Fruit fly (Drosophila melanogaster) whole organism, embryonic: ENCODE results near the gene CG32483.
A peak's percentile ranks its signal among the peaks of the same experiment; 100 is the strongest.

Experiments used
- Aef1 ChIP-seq: fragments of 200-800 bp; sonication (Bioruptor generic); IDR thresholded peaks from 3 replicates; pipeline ENCODE4 v1.3.6; 2022; ENCODE audit warnings: missing biosample characterization, missing genetic modification characterization
- BEAF-32 ChIP-seq: fragments of 200-800 bp; sonication (Bioruptor generic); optimal IDR thresholded peaks from 3 replicates; lab custom pipeline; 2017; ENCODE audit warnings: missing biosample characterization, missing genetic modification characterization, mild to moderate bottlenecking, moderate library complexity, missing genetic modification reagents
- Bdp1 ChIP-seq: fragments of 200-800 bp; sonication (Bioruptor generic); optimal IDR thresholded peaks from 3 replicates; lab custom pipeline; 2016; ENCODE audit warnings: missing biosample characterization, missing genetic modification characterization
- CG10267 ChIP-seq: fragments of 200-800 bp; sonication (Bioruptor generic); optimal IDR thresholded peaks from 2 replicates; lab custom pipeline; 2018; ENCODE audit warnings: missing biosample characterization, mild to moderate bottlenecking, missing genetic modification characterization, moderate library complexity
- CG11398 ChIP-seq: fragments of 200-800 bp; sonication (Bioruptor generic); optimal IDR thresholded peaks from 2 replicates; lab custom pipeline; 2016; ENCODE audit warnings: missing biosample characterization, missing genetic modification characterization
- CG11560 ChIP-seq: fragments of 200-800 bp; sonication (Bioruptor generic); IDR thresholded peaks from 3 replicates; pipeline ENCODE4 v1.3.6; 2022; ENCODE audit warnings: missing biosample characterization, missing genetic modification characterization
- CG12071 ChIP-seq: fragments of 200-800 bp; sonication (Bioruptor generic); optimal IDR thresholded peaks from 3 replicates; lab custom pipeline; 2018; ENCODE audit warnings: missing biosample characterization, mild to moderate bottlenecking, missing genetic modification characterization
- CG12219 ChIP-seq: fragments of 200-800 bp; sonication (Bioruptor generic); optimal IDR thresholded peaks from 3 replicates; lab custom pipeline; 2018; ENCODE audit warnings: missing biosample characterization, mild to moderate bottlenecking, missing genetic modification characterization
- CG12236 ChIP-seq: fragments of 200-800 bp; sonication (Bioruptor generic); optimal IDR thresholded peaks from 2 replicates; lab custom pipeline; 2016; ENCODE audit warnings: missing biosample characterization, missing genetic modification characterization
- CG13287 ChIP-seq: fragments of 200-800 bp; sonication (Bioruptor generic); IDR thresholded peaks from 2 replicates; pipeline ENCODE4 v1.3.6; 2022; ENCODE audit warnings: missing biosample characterization, missing genetic modification characterization; ENCODE audit not compliant: partially characterized antibody
- CG13624 ChIP-seq: fragments of 200-800 bp; sonication (Bioruptor generic); optimal IDR thresholded peaks from 2 replicates; lab custom pipeline; 2016; ENCODE audit warnings: missing biosample characterization, missing genetic modification characterization
- CG17568 ChIP-seq: fragments of 200-800 bp; sonication (Bioruptor generic); optimal IDR thresholded peaks from 2 replicates; lab custom pipeline; 2018; ENCODE audit warnings: missing biosample characterization, mild to moderate bottlenecking, missing genetic modification characterization, moderate library complexity
- CG17612 ChIP-seq: fragments of 200-800 bp; sonication (Bioruptor generic); IDR thresholded peaks from 2 replicates; pipeline ENCODE4 v1.3.6; 2022; ENCODE audit warnings: missing biosample characterization, missing genetic modification characterization
- CG18476 ChIP-seq: fragments of 200-800 bp; sonication (Bioruptor generic); optimal IDR thresholded peaks from 2 replicates; lab custom pipeline; 2016; ENCODE audit warnings: missing biosample characterization, mild to moderate bottlenecking, missing genetic modification characterization
- CG18599 ChIP-seq: fragments of 200-800 bp; sonication (Bioruptor generic); optimal IDR thresholded peaks from 3 replicates; lab custom pipeline; 2017; ENCODE audit warnings: missing biosample characterization, missing genetic modification characterization, mild to moderate bottlenecking, moderate library complexity, missing genetic modification reagents
- CG2116 ChIP-seq: fragments of 200-800 bp; sonication (Bioruptor generic); optimal IDR thresholded peaks from 3 replicates; lab custom pipeline; 2018; ENCODE audit warnings: missing biosample characterization, mild to moderate bottlenecking, missing genetic modification characterization
- CG32767 ChIP-seq: fragments of 200-800 bp; sonication (Bioruptor generic); IDR thresholded peaks from 2 replicates; pipeline ENCODE4 v1.3.6; 2022; ENCODE audit warnings: missing biosample characterization, missing genetic modification characterization
- CG33557 ChIP-seq: fragments of 200-800 bp; sonication (Bioruptor generic); optimal IDR thresholded peaks from 2 replicates; lab custom pipeline; 2019; ENCODE audit warnings: missing biosample characterization, mild to moderate bottlenecking, missing genetic modification characterization, moderate library complexity
- CG3726 ChIP-seq: fragments of 200-800 bp; sonication (Bioruptor generic); IDR thresholded peaks from 3 replicates; pipeline ENCODE4, ENCODE4 v1.3.6; 2022; ENCODE audit warnings: missing biosample characterization, missing genetic modification characterization
- CG4360 ChIP-seq: fragments of 200-800 bp; sonication (Bioruptor generic); IDR thresholded peaks from 2 replicates; pipeline ENCODE4 v1.3.6; 2022; ENCODE audit warnings: missing biosample characterization, missing genetic modification characterization
- CG4617 ChIP-seq: fragments of 200-800 bp; sonication (Bioruptor generic); optimal IDR thresholded peaks from 3 replicates; lab custom pipeline; 2016; ENCODE audit warnings: missing biosample characterization, missing genetic modification characterization, borderline replicate concordance
- CG4820 ChIP-seq: fragments of 200-800 bp; sonication (Bioruptor generic); optimal IDR thresholded peaks from 3 replicates; lab custom pipeline; 2016; ENCODE audit warnings: missing biosample characterization, missing genetic modification characterization
- CG8089 ChIP-seq: fragments of 200-800 bp; sonication (Bioruptor generic); optimal IDR thresholded peaks from 3 replicates; lab custom pipeline; 2016; ENCODE audit warnings: missing biosample characterization, missing genetic modification characterization
- CHES-1-like ChIP-seq: fragments of 200-800 bp; sonication (Bioruptor generic); optimal IDR thresholded peaks from 2 replicates; lab custom pipeline; 2016; ENCODE audit warnings: missing biosample characterization, missing genetic modification characterization
- Ets65A ChIP-seq: fragments of 200-800 bp; sonication (Bioruptor generic); peaks from one replicate; lab custom pipeline; 2016; ENCODE audit warnings: missing biosample characterization, missing genetic modification characterization
- Fer1 ChIP-seq: fragments of 200-800 bp; sonication (Bioruptor generic); optimal IDR thresholded peaks from 2 replicates; lab custom pipeline; 2017; ENCODE audit warnings: missing biosample characterization, mild to moderate bottlenecking, missing genetic modification characterization
- HHEX ChIP-seq: fragments of 200-800 bp; sonication (Bioruptor generic); optimal IDR thresholded peaks from 3 replicates; lab custom pipeline; 2017; ENCODE audit warnings: missing biosample characterization, mild to moderate bottlenecking, missing genetic modification characterization, missing genetic modification reagents
- HLHmδ ChIP-seq: fragments of 200-800 bp; sonication (Bioruptor generic); optimal IDR thresholded peaks from 2 replicates; lab custom pipeline; 2018; ENCODE audit warnings: missing biosample characterization, mild to moderate bottlenecking, missing genetic modification characterization, moderate library complexity
- Jarid2 ChIP-seq: fragments of 200-800 bp; sonication (Bioruptor generic); optimal IDR thresholded peaks from 3 replicates; lab custom pipeline; 2017; ENCODE audit warnings: mild to moderate bottlenecking, missing biosample characterization, missing genetic modification reagents, missing genetic modification characterization
- Mes4 ChIP-seq: fragments of 200-800 bp; sonication (Bioruptor generic); optimal IDR thresholded peaks from 2 replicates; lab custom pipeline; 2016; ENCODE audit warnings: missing biosample characterization, missing genetic modification characterization
- NFAT ChIP-seq: fragments of 200-800 bp; sonication (Bioruptor generic); IDR thresholded peaks from 2 replicates; pipeline ENCODE4 v1.3.6; 2022; ENCODE audit warnings: missing biosample characterization, missing genetic modification characterization
- NK7.1 ChIP-seq: fragments of 200-800 bp; sonication (Bioruptor generic); optimal IDR thresholded peaks from 3 replicates; lab custom pipeline; 2016; ENCODE audit warnings: missing biosample characterization, missing genetic modification characterization
- Usf ChIP-seq: fragments of 200-800 bp; sonication (Bioruptor generic); optimal IDR thresholded peaks from 2 replicates; lab custom pipeline; 2017; ENCODE audit warnings: missing genotype, missing biosample characterization, missing genetic modification characterization
- ato ChIP-seq: fragments of 200-800 bp; sonication (Bioruptor generic); IDR thresholded peaks from 2 replicates; pipeline ENCODE4 v1.3.6; 2022; ENCODE audit warnings: missing biosample characterization, missing genetic modification characterization; ENCODE audit not compliant: partially characterized antibody
- cad ChIP-seq: fragments of >200 bp; optimal IDR thresholded peaks from 2 replicates; lab custom pipeline; 2017; ENCODE audit warnings: missing biosample characterization, missing genetic modification characterization
- da ChIP-seq: fragments of 200-800 bp; sonication (Bioruptor generic); optimal IDR thresholded peaks from 2 replicates; lab custom pipeline; 2016; ENCODE audit warnings: missing biosample characterization, missing genetic modification characterization
- emc ChIP-seq: fragments of 200-800 bp; sonication (Bioruptor generic); optimal IDR thresholded peaks from 2 replicates; lab custom pipeline; 2016; ENCODE audit warnings: missing biosample characterization, missing genetic modification characterization
- grau ChIP-seq: fragments of 200-800 bp; optimal IDR thresholded peaks from 3 replicates; lab custom pipeline; 2019; ENCODE audit warnings: missing biosample characterization, mild to moderate bottlenecking, missing genetic modification characterization, moderate library complexity
- hbn ChIP-seq: fragments of 200-800 bp; sonication (Bioruptor generic); IDR thresholded peaks from 2 replicates; pipeline ENCODE4 v1.3.6; 2022; ENCODE audit warnings: missing biosample characterization, missing genetic modification characterization; ENCODE audit not compliant: partially characterized antibody
- lmd ChIP-seq: fragments of 200-800 bp; sonication (Bioruptor generic); IDR thresholded peaks from 2 replicates; pipeline ENCODE4 v1.3.6; 2022; ENCODE audit warnings: missing biosample characterization, missing genetic modification characterization
- nerfin-2 ChIP-seq: fragments of 200-800 bp; sonication (Bioruptor generic); IDR thresholded peaks from 2 replicates; pipeline ENCODE4 v1.3.6; 2022; ENCODE audit warnings: missing biosample characterization, missing genetic modification characterization; ENCODE audit not compliant: partially characterized antibody
- pita ChIP-seq: fragments of 200-800 bp; sonication (Bioruptor generic); optimal IDR thresholded peaks from 2 replicates; lab custom pipeline; 2017; ENCODE audit warnings: missing biosample characterization, mild to moderate bottlenecking, missing genetic modification characterization
- ranshi ChIP-seq: fragments of 200-800 bp; sonication (Bioruptor generic); IDR thresholded peaks from 2 replicates; pipeline ENCODE4 v1.3.6; 2022; ENCODE audit warnings: missing biosample characterization, missing genetic modification characterization
- sr ChIP-seq: fragments of 200-800 bp; sonication (Bioruptor generic); IDR thresholded peaks from 3 replicates; pipeline ENCODE4 v1.3.6; 2022; ENCODE audit warnings: missing biosample characterization, missing genetic modification characterization
- twi ChIP-seq: fragments of 200-800 bp; optimal IDR thresholded peaks from 2 replicates; lab custom pipeline; 2019; ENCODE audit warnings: missing biosample characterization, mild to moderate bottlenecking, missing genetic modification characterization, moderate library complexity
- wdn ChIP-seq: fragments of 200-800 bp; sonication (Bioruptor generic); IDR thresholded peaks from 2 replicates; pipeline ENCODE4 v1.3.6; 2022; ENCODE audit warnings: missing biosample characterization, missing genetic modification characterization

Gene CG32483

dm6 chr3L:711839-712553, 22.1 kb upstream of the CG32483 start, which contains the start of gene CG13896 (continued):
- TF ChIP-seq HHEX (GFP tag; lab: Kevin White, UChicago) = peak; percentile 81
- TF ChIP-seq grau (tag; lab: Kevin White, UChicago) = peak; percentile 87
- TF ChIP-seq CG10267 (tag; lab: Kevin White, UChicago) = peak; percentile 83
- TF ChIP-seq CG3726 (GFP tag; lab: Robert Waterston, UW) = peak; percentile 54; the same call in 2 of the 3 replicates
- peak; percentile 95 for TF ChIP-seq CG8089 (GFP tag; lab: Kevin White, UChicago)
- TF ChIP-seq CHES-1-like (GFP tag; lab: Kevin White, UChicago) = peak; percentile 84
- peak; percentile 52; the same call in 1 of the 2 replicates for TF ChIP-seq CG32767 (GFP tag; lab: Robert Waterston, UW)
- TF ChIP-seq wdn = peak; percentile 65
- TF ChIP-seq CG12236 = peak; percentile 72
- peak; percentile 34; the same call in 1 of the 2 replicates for TF ChIP-seq CG17612 (GFP tag; lab: Robert Waterston, UW)
- TF ChIP-seq CG18476 (GFP tag; lab: Kevin White, UChicago) = peak; percentile 71
- TF ChIP-seq ato (GFP tag; lab: Robert Waterston, UW) = no peak
- peak; percentile 82 for TF ChIP-seq CG18599 (GFP tag; lab: Kevin White, UChicago)
- TF ChIP-seq HLHmδ (GFP tag; lab: Kevin White, UChicago) = peak; percentile 78
- peak; percentile 70 for TF ChIP-seq CG12071 (GFP tag; lab: Kevin White, UChicago)
- TF ChIP-seq pita (GFP tag; lab: Kevin White, UChicago) = peak; percentile 61
- peak; percentile 85 for TF ChIP-seq CG13624 (GFP tag; lab: Kevin White, UChicago)
- TF ChIP-seq CG11398 (GFP tag; lab: Kevin White, UChicago) = peak; percentile 75
- peak; percentile 82 for TF ChIP-seq CG4820 (GFP tag; lab: Kevin White, UChicago)
- TF ChIP-seq Bdp1 = peak; percentile 80
- peak; percentile 76 for TF ChIP-seq Fer1 (GFP tag; lab: Kevin White, UChicago)
- TF ChIP-seq Usf (GFP tag; lab: Kevin White, UChicago) = peak; percentile 69
- peak; percentile 45; the same call in 1 of the 2 replicates for TF ChIP-seq nerfin-2
- TF ChIP-seq CG4617 (GFP tag; lab: Kevin White, UChicago) = peak; percentile 79
- peak; percentile 40 for TF ChIP-seq CG17568 (GFP tag; lab: Kevin White, UChicago)
- TF ChIP-seq NFAT (GFP tag; lab: Robert Waterston, UW) = peak; percentile 96
- peak; percentile 100 for TF ChIP-seq Ets65A (GFP tag; lab: Kevin White, UChicago)
- TF ChIP-seq CG12219 (GFP tag; lab: Kevin White, UChicago) = peak; percentile 66
- TF ChIP-seq ranshi = peak; percentile 85
- peak; percentile 86 for TF ChIP-seq lmd (GFP tag; lab: Robert Waterston, UW)
- TF ChIP-seq Mes4 (GFP tag; lab: Kevin White, UChicago) = peak; percentile 85
- peak; percentile 54 for TF ChIP-seq Jarid2 (GFP tag; lab: Kevin White, UChicago)
- peak; percentile 73 for TF ChIP-seq CG13287 (GFP tag; lab: Robert Waterston, UW)
- peak; percentile 83 for TF ChIP-seq da (GFP tag; lab: Kevin White, UChicago)
- TF ChIP-seq BEAF-32 = peak; percentile 78
- 0 out of 3 replicates have a peak, but pooled peaks have one; percentile 6 for TF ChIP-seq sr
- TF ChIP-seq CG2116 (GFP tag; lab: Kevin White, UChicago) = peak; percentile 82
- TF ChIP-seq CG11560 (tag; lab: Robert Waterston, UW) = peak; percentile 78; the same call in 2 of the 3 replicates
- no peak for TF ChIP-seq cad (GFP tag; lab: Kevin White, UChicago)
- peak; percentile 57 for TF ChIP-seq NK7.1 (GFP tag; lab: Kevin White, UChicago)
- TF ChIP-seq Aef1 (GFP tag; lab: Robert Waterston, UW) = peak; percentile 75
- TF ChIP-seq CG33557 (GFP tag; lab: Kevin White, UChicago) = peak; percentile 67
- TF ChIP-seq twi = peak; percentile 54
- peak; percentile 82 for TF ChIP-seq emc (GFP tag; lab: Kevin White, UChicago)
- TF ChIP-seq hbn = peak; percentile 74
- no peak for TF ChIP-seq CG4360 (GFP tag; lab: Robert Waterston, UW)
